Fruit fly (Drosophila melanogaster): ENCODE measurements around the gene Gtpx.

- TF ChIP-seq zen2 (GFP tag; IDR thresholded peaks at IDR 0.05; ENCODE audit: partially characterized antibody) (no peak), bab2 (GFP tag; optimal IDR thresholded peaks at IDR 0.05) (no peak), Mes4 (GFP tag; optimal IDR thresholded peaks at IDR 0.05) (no peak), CG17912 (GFP tag; optimal IDR thresholded peaks at IDR 0.05) (no peak), nau (GFP tag; optimal IDR thresholded peaks at IDR 0.05) (no peak)
These were observed 8.7 kb downstream of the Gtpx start, which contains the start of gene CG14969 for dm6 chr3L:3334784-3335183.
